Worm (Caenorhabditis elegans) whole organism, midembryonic: Measurements from ENCODE around the gene F56F11.4.

Source experiments
- T22C8.4 ChIP-seq: fragments of 200-800 bp; sonication (Bioruptor generic); IDR thresholded peaks from 2 replicates; pipeline ENCODE4 v1.3.6; 2022; ENCODE audit warnings: missing genetic modification characterization, missing compliant biosample characterization
- med-1 ChIP-seq: sonication (generic microtip); optimal IDR thresholded peaks from 2 replicates; lab custom pipeline; 2017; ENCODE audit warnings: missing genetic modification characterization, mild to moderate bottlenecking, missing compliant biosample characterization, antibody characterized with exemption, missing genetic modification reagents; ENCODE audit not compliant: insufficient read depth
- ref-1 ChIP-seq: fragments of 200-800 bp; sonication (Bioruptor generic); conservative IDR thresholded peaks from 2 replicates; pipeline ENCODE4 v1.3.6; 2022; ENCODE audit warnings: missing genetic modification reagents, missing genetic modification characterization, missing compliant biosample characterization

DNA sequence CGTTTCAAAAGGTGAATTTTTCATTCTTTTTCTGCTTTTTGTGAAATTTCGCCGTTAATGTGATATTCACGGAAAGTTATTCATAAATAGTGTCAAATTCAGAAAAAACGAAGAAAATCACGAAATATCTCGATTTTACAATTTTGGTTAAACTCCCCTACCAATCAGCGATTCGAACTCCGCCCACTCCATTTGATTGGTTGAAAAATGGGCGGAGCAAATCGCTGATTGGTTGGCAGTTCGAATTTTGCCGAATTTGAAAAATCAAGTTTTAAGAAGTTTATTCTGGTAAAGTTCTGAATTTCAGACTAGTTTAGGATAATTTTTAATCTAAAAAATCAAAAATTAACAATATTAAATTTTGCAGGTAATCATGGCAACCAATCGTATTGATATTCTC, 8.6 kb downstream of the F56F11.4 start:
- TF ChIP-seq ref-1 (GFP tag; lab: Robert Waterston, UW) (no peak), T22C8.4 (GFP tag; lab: Robert Waterston, UW) (no peak), med-1 (no peak)
